Worm (Caenorhabditis elegans): ENCODE results near the gene cnt-2.

DNA sequence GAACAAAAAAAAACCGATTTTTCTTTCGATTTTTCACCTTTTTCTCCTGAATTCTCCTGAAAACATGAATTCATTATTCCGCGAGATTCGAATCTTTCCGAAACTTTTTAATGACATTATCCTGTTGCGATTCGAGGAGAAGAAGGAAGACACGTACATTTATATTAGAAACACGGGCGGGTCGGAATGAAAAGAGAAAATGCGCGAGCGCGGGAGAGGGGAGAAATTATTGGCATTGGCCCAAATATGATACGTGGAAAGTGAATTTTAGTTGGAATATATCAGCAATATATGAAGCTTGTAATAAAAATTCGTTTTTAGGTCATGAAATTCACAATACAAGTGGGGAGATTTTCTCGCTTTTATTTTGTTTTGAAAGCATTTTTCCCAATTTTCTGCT, 1.3 kb upstream of the cnt-2 start:
- no peak for TF ChIP-seq ama-1 (optimal IDR thresholded peaks at IDR 0.05)
- TF ChIP-seq tbx-37 (GFP tag; conservative IDR thresholded peaks at IDR 0.05) = no peak
- TF ChIP-seq ceh-13 (GFP tag; optimal IDR thresholded peaks at IDR 0.05) = no peak
- no peak for TF ChIP-seq ceh-36 (tag; optimal IDR thresholded peaks at IDR 0.05)
